Worm (Caenorhabditis elegans) whole organism, young adult: ENCODE data around the gene K08H2.3.
A peak's percentile ranks its signal among the peaks of the same experiment; 100 is the strongest.

Experiments used
- B0035.1 ChIP-seq: sonication (generic microtip); optimal IDR thresholded peaks from 2 replicates; lab custom pipeline; 2016; ENCODE audit warnings: missing genetic modification characterization, mild to moderate bottlenecking, missing compliant biosample characterization, missing genotype, missing genetic modification reagents
- B0336.3 ChIP-seq: fragments of 200-800 bp; sonication (Bioruptor generic); IDR thresholded peaks from 2 replicates; pipeline ENCODE4 v1.3.6; 2022; ENCODE audit warnings: missing genetic modification characterization, missing compliant biosample characterization
- F37B4.10 ChIP-seq: fragments of 200-800 bp; sonication (Bioruptor generic); IDR thresholded peaks from 2 replicates; pipeline ENCODE4 v1.3.6; 2022; ENCODE audit warnings: missing genetic modification characterization, missing compliant biosample characterization
- F49E8.2 ChIP-seq: sonication (generic microtip); optimal IDR thresholded peaks from 3 replicates; lab custom pipeline; 2017; ENCODE audit warnings: missing genetic modification characterization, mild to moderate bottlenecking, missing compliant biosample characterization, antibody characterized with exemption, moderate library complexity; ENCODE audit not compliant: insufficient read depth
- F52B5.7 ChIP-seq: sonication (generic microtip); optimal IDR thresholded peaks from 2 replicates; lab custom pipeline; 2016; ENCODE audit warnings: mild to moderate bottlenecking, missing genetic modification characterization, missing compliant biosample characterization
- K12H6.12 ChIP-seq: fragments of 200-800 bp; sonication (Bioruptor generic); optimal IDR thresholded peaks from 2 replicates; lab custom pipeline; 2018; ENCODE audit warnings: mild to moderate bottlenecking, missing genetic modification characterization, missing compliant biosample characterization
- T07F8.4 ChIP-seq: sonication (generic microtip); optimal IDR thresholded peaks from 2 replicates; lab custom pipeline; 2016; ENCODE audit warnings: mild to moderate bottlenecking, missing genetic modification characterization, moderate library complexity, missing compliant biosample characterization
- Y53F4B.3 ChIP-seq: fragments of 200-800 bp; sonication (Bioruptor generic); IDR thresholded peaks from 2 replicates; pipeline ENCODE4 v1.3.6; 2022; ENCODE audit warnings: missing genetic modification reagents, missing genetic modification characterization, missing compliant biosample characterization
- Y53G8AR.9 ChIP-seq: fragments of 200-800 bp; sonication (Bioruptor generic); conservative IDR thresholded peaks from 2 replicates; pipeline ENCODE4 v1.3.6; 2022; ENCODE audit warnings: missing genetic modification reagents, missing genetic modification characterization, missing compliant biosample characterization
- Y56A3A.18 ChIP-seq: fragments of 200-800 bp; sonication (Bioruptor generic); IDR thresholded peaks from 2 replicates; pipeline ENCODE4 v1.3.6; 2022; ENCODE audit warnings: missing genetic modification reagents, missing genetic modification characterization, missing compliant biosample characterization
- Y95B8A.8 ChIP-seq: fragments of 200-800 bp; sonication (Bioruptor generic); IDR thresholded peaks from 2 replicates; pipeline ENCODE4 v1.3.6; 2022; ENCODE audit warnings: missing genetic modification reagents, missing genetic modification characterization, missing compliant biosample characterization
- ZK185.1 ChIP-seq: sonication (generic microtip); optimal IDR thresholded peaks from 2 replicates; lab custom pipeline; 2016; ENCODE audit warnings: mild to moderate bottlenecking, missing genetic modification characterization, missing compliant biosample characterization; ENCODE audit not compliant: poor library complexity, severe bottlenecking
- aptf-3 ChIP-seq: fragments of 200-800 bp; sonication (Bioruptor generic); IDR thresholded peaks from 2 replicates; pipeline ENCODE4 v1.3.6; 2022; ENCODE audit warnings: missing genetic modification characterization, missing compliant biosample characterization
- atf-7 ChIP-seq: sonication (generic microtip); optimal IDR thresholded peaks from 2 replicates; lab custom pipeline; 2017; ENCODE audit warnings: mild to moderate bottlenecking, missing genetic modification characterization, missing compliant biosample characterization
- attf-6 ChIP-seq: fragments of 200-800 bp; sonication (Bioruptor generic); IDR thresholded peaks from 2 replicates; pipeline ENCODE4 v1.3.6; 2022; ENCODE audit warnings: missing genetic modification reagents, missing genetic modification characterization, missing compliant biosample characterization
- bed-2 ChIP-seq: fragments of 200-800 bp; sonication (Bioruptor generic); IDR thresholded peaks from 2 replicates; pipeline ENCODE4 v1.3.6; 2022; ENCODE audit warnings: missing genetic modification reagents, missing genetic modification characterization, missing compliant biosample characterization
- ccch-3 ChIP-seq: fragments of 200-800 bp; sonication (Bioruptor generic); optimal IDR thresholded peaks from 2 replicates; lab custom pipeline; 2018; ENCODE audit warnings: mild to moderate bottlenecking, missing genetic modification characterization, missing compliant biosample characterization
- cebp-1 ChIP-seq, 2 experiments: fragments of 200-800 bp in 1 of 2; sonication (Bioruptor generic) in 1 of 2; sonication (generic microtip) in 1 of 2; IDR thresholded peaks in 1 of 2; optimal IDR thresholded peaks in 1 of 2; 2 replicates each; pipeline versions ENCODE4 v1.3.6 to Lab custom; 2017 to 2022; ENCODE audit warnings: missing compliant biosample characterization in 2 of 2, missing genetic modification characterization in 2 of 2, mild to moderate bottlenecking in 1 of 2, missing genetic modification reagents in 1 of 2, moderate library complexity in 1 of 2
- ceh-100 ChIP-seq: fragments of 200-800 bp; sonication (Bioruptor generic); IDR thresholded peaks from 2 replicates; pipeline ENCODE4 v1.3.6; 2022; ENCODE audit warnings: missing genetic modification reagents, missing genetic modification characterization, missing compliant biosample characterization
- ceh-58 ChIP-seq: fragments of 200-800 bp; sonication (Bioruptor generic); IDR thresholded peaks from 2 replicates; pipeline ENCODE4 v1.3.6; 2022; ENCODE audit warnings: missing genetic modification characterization, missing compliant biosample characterization
- ceh-79 ChIP-seq: sonication (generic microtip); optimal IDR thresholded peaks from 2 replicates; lab custom pipeline; 2017; ENCODE audit warnings: mild to moderate bottlenecking, missing genetic modification characterization, missing compliant biosample characterization
- ceh-91 ChIP-seq: fragments of 200-800 bp; sonication (Bioruptor generic); IDR thresholded peaks from 2 replicates; pipeline ENCODE4 v1.3.6; 2022; ENCODE audit warnings: missing genetic modification reagents, missing genetic modification characterization, missing compliant biosample characterization
- chd-7 ChIP-seq: sonication (generic microtip); optimal IDR thresholded peaks from 2 replicates; lab custom pipeline; 2016; ENCODE audit warnings: mild to moderate bottlenecking, missing genetic modification characterization, moderate library complexity, missing compliant biosample characterization
- die-1 ChIP-seq: sonication (generic microtip); optimal IDR thresholded peaks from 2 replicates; lab custom pipeline; 2016; ENCODE audit warnings: missing genotype, mild to moderate bottlenecking, missing genetic modification characterization, missing compliant biosample characterization
- dox-1 ChIP-seq: fragments of 200-800 bp; sonication (Bioruptor generic); IDR thresholded peaks from 2 replicates; pipeline ENCODE4 v1.3.6; 2022; ENCODE audit warnings: missing genetic modification reagents, missing genetic modification characterization, missing compliant biosample characterization
- ekl-4 ChIP-seq: fragments of 200-800 bp; sonication (Bioruptor generic); IDR thresholded peaks from 2 replicates; pipeline ENCODE4 v1.3.6; 2022; ENCODE audit warnings: missing genetic modification reagents, missing genetic modification characterization, missing compliant biosample characterization
- gei-17 ChIP-seq: fragments of 200-800 bp; sonication (Bioruptor generic); optimal IDR thresholded peaks from 2 replicates; lab custom pipeline; 2018; ENCODE audit warnings: mild to moderate bottlenecking, missing genetic modification characterization, missing compliant biosample characterization
- hlh-12 ChIP-seq: sonication (generic microtip); optimal IDR thresholded peaks from 2 replicates; lab custom pipeline; 2016; ENCODE audit warnings: missing genetic modification characterization, missing compliant biosample characterization
- hsf-1 ChIP-seq: fragments of 200-800 bp; sonication (Bioruptor generic); IDR thresholded peaks from 2 replicates; pipeline ENCODE4 v1.3.6; 2022; ENCODE audit warnings: missing genetic modification reagents, missing genetic modification characterization, missing compliant biosample characterization
- lin-40 ChIP-seq: sonication (generic microtip); optimal IDR thresholded peaks from 2 replicates; lab custom pipeline; 2016; ENCODE audit warnings: missing genetic modification characterization, mild to moderate bottlenecking, missing compliant biosample characterization, missing genotype, missing genetic modification reagents
- madf-8 ChIP-seq: fragments of 200-800 bp; sonication (Bioruptor generic); conservative IDR thresholded peaks from 2 replicates; pipeline ENCODE4 v1.3.6; 2022; ENCODE audit warnings: missing genetic modification reagents, missing genetic modification characterization, missing compliant biosample characterization
- mel-28 ChIP-seq: sonication (generic microtip); optimal IDR thresholded peaks from 2 replicates; lab custom pipeline; 2016; ENCODE audit warnings: borderline replicate concordance, mild to moderate bottlenecking, missing genetic modification characterization, missing compliant biosample characterization
- mxl-1 ChIP-seq: sonication (generic microtip); optimal IDR thresholded peaks from 2 replicates; lab custom pipeline; 2016; ENCODE audit warnings: missing genetic modification characterization, missing compliant biosample characterization
- nfya-1 ChIP-seq: sonication (generic microtip); optimal IDR thresholded peaks from 2 replicates; lab custom pipeline; 2017; ENCODE audit warnings: antibody characterized with exemption, missing compliant biosample characterization, missing genetic modification characterization, borderline replicate concordance; ENCODE audit not compliant: insufficient read depth
- nfya-2 ChIP-seq: fragments of 200-800 bp; sonication (Bioruptor generic); IDR thresholded peaks from 2 replicates; pipeline ENCODE4 v1.3.6; 2022; ENCODE audit warnings: missing genetic modification reagents, missing genetic modification characterization, missing compliant biosample characterization
- nhr-179 ChIP-seq: sonication (generic microtip); optimal IDR thresholded peaks from 2 replicates; lab custom pipeline; 2016; ENCODE audit warnings: mild to moderate bottlenecking, missing genetic modification characterization, missing compliant biosample characterization
- nhr-80 ChIP-seq: sonication (generic microtip); optimal IDR thresholded peaks from 2 replicates; lab custom pipeline; 2016; ENCODE audit warnings: missing genetic modification characterization, missing compliant biosample characterization
- pha-4 ChIP-seq: fragments of 150-350 bp; sonication (generic microtip); optimal IDR thresholded peaks from 2 replicates; lab custom pipeline; 2014; ENCODE audit warnings: missing biosample characterization, missing genetic modification reagents, missing genetic modification characterization
- rcor-1 ChIP-seq: fragments of 200-800 bp; sonication (Bioruptor generic); IDR thresholded peaks from 2 replicates; pipeline ENCODE4 v1.3.6; 2022; ENCODE audit warnings: missing genetic modification reagents, missing genetic modification characterization, missing compliant biosample characterization
- rec-8 ChIP-seq, 2 experiments: sonication (generic microtip); optimal IDR thresholded peaks; 2 replicates each; lab custom pipeline; 2016; ENCODE audit warnings: mild to moderate bottlenecking in 2 of 2, missing genetic modification characterization in 2 of 2, missing genetic modification reagents in 2 of 2, missing genotype in 2 of 2, missing biosample characterization in 1 of 2, missing compliant biosample characterization in 1 of 2, moderate library complexity in 1 of 2
- snpc-1.1 ChIP-seq: sonication (generic microtip); optimal IDR thresholded peaks from 2 replicates; lab custom pipeline; 2017; ENCODE audit warnings: missing genetic modification characterization, mild to moderate bottlenecking, missing compliant biosample characterization, antibody characterized with exemption, moderate library complexity, missing genotype, missing genetic modification reagents; ENCODE audit not compliant: insufficient read depth
- tbx-9 ChIP-seq: sonication (generic microtip); optimal IDR thresholded peaks from 2 replicates; lab custom pipeline; 2016; ENCODE audit warnings: borderline replicate concordance, missing genetic modification characterization, inconsistent platforms, missing compliant biosample characterization
- tlf-1 ChIP-seq: fragments of 200-800 bp; sonication (Bioruptor generic); optimal IDR thresholded peaks from 2 replicates; lab custom pipeline; 2018; ENCODE audit warnings: mild to moderate bottlenecking, missing genetic modification characterization, missing compliant biosample characterization
- unc-62 ChIP-seq: fragments of 150-350 bp; optimal IDR thresholded peaks from 2 replicates; lab custom pipeline; 2014; ENCODE audit warnings: missing biosample characterization, missing genetic modification reagents, missing genetic modification characterization
- xnd-1 ChIP-seq: sonication (generic microtip); optimal IDR thresholded peaks from 2 replicates; lab custom pipeline; 2016; ENCODE audit warnings: missing genotype, missing genetic modification reagents, missing genetic modification characterization, missing compliant biosample characterization
- ztf-22 ChIP-seq: fragments of 200-800 bp; sonication (Bioruptor generic); optimal IDR thresholded peaks from 2 replicates; lab custom pipeline; 2018; ENCODE audit warnings: mild to moderate bottlenecking, missing genetic modification characterization, moderate library complexity, missing compliant biosample characterization
- ztf-28 ChIP-seq: fragments of 200-800 bp; sonication (Bioruptor generic); IDR thresholded peaks from 2 replicates; pipeline ENCODE4 v1.3.6; 2022; ENCODE audit warnings: missing genetic modification reagents, missing genetic modification characterization, missing compliant biosample characterization

Gene K08H2.3

DNA sequence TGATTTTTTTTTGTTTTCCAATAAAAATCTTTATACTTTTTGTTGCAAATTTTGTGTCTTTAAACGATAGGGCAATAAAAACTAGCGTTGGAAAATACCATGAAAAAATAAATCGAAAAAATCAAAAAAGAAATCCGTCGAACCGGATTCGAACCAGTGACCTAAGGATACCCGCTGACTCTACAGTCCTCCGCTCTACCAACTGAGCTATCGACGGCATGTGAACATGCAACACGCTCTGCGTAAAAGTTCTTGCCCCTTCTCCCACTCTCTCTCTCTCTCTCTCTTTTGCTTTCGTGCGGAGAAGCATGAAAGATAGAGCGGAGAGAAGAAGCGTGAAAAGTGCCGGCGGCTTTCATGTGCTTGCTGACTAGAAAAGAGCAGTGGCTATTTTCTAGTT lies 27.3 kb downstream of the K08H2.3 start (continued):
- TF ChIP-seq Y95B8A.8 = 0 out of 2 replicates have a peak, but pooled peaks have one; percentile 9
- peak; percentile 76 for TF ChIP-seq lin-40
- no peak for TF ChIP-seq snpc-1.1
- TF ChIP-seq nfya-1 (tag; lab: Kevin White, UChicago) = no peak
- no peak for TF ChIP-seq B0336.3 (GFP tag; lab: Robert Waterston, UW)
- TF ChIP-seq attf-6 (GFP tag; lab: Robert Waterston, UW) = no peak
- TF ChIP-seq ZK185.1 (tag; lab: Kevin White, UChicago) = peak; percentile 60
- TF ChIP-seq ztf-22 (GFP tag; lab: Kevin White, UChicago) = no peak
- no peak; the same call in none of the 2 replicates for TF ChIP-seq dox-1 (GFP tag; lab: Robert Waterston, UW)
- TF ChIP-seq mel-28 = no peak
- TF ChIP-seq rcor-1 (GFP tag; lab: Robert Waterston, UW) = peak; percentile 85
- peak; percentile 44 to 68 for TF ChIP-seq rec-8 (tag; optimal IDR thresholded peaks at IDR 0.05; lab: Kevin White, UChicago)
- no peak for TF ChIP-seq xnd-1 (tag; lab: Kevin White, UChicago)
- peak; percentile 89; the same call in 1 of the 2 replicates for TF ChIP-seq F37B4.10 (GFP tag; lab: Robert Waterston, UW)
- TF ChIP-seq die-1 = peak; percentile 89
- TF ChIP-seq hsf-1 = no peak
- TF ChIP-seq B0035.1 (tag; lab: Kevin White, UChicago) = peak; percentile 53
- TF ChIP-seq nhr-80 = peak; percentile 34
- peak; percentile 16 for TF ChIP-seq ccch-3 (GFP tag; lab: Kevin White, UChicago)
- TF ChIP-seq pha-4 (tag; lab: Kevin White, UChicago) = no peak
- peak; percentile 55 for TF ChIP-seq atf-7 (tag; lab: Kevin White, UChicago)
- no peak for TF ChIP-seq tbx-9 (tag; lab: Kevin White, UChicago)
- TF ChIP-seq Y56A3A.18 (GFP tag; lab: Robert Waterston, UW) = peak; percentile 86
- no peak for TF ChIP-seq nhr-179 (tag; lab: Kevin White, UChicago)
- no peak; the same call in 1 of the 2 replicates for TF ChIP-seq cebp-1 (GFP tag; IDR thresholded peaks at IDR 0.05; lab: Robert Waterston, UW)
- TF ChIP-seq cebp-1 (tag; optimal IDR thresholded peaks at IDR 0.05; lab: Kevin White, UChicago) = no peak
- 0 out of 2 replicates have a peak, but pooled peaks have one; percentile 38 for TF ChIP-seq Y53G8AR.9
- TF ChIP-seq Y53F4B.3 (GFP tag; lab: Robert Waterston, UW) = no peak
- TF ChIP-seq unc-62 = no peak
- TF ChIP-seq F49E8.2 (tag; lab: Kevin White, UChicago) = no peak
- TF ChIP-seq ceh-91 (GFP tag; lab: Robert Waterston, UW) = no peak
- no peak for TF ChIP-seq ceh-58 (GFP tag; lab: Robert Waterston, UW)
- TF ChIP-seq ztf-28 (GFP tag; lab: Robert Waterston, UW) = peak; percentile 78; the same call in 1 of the 2 replicates
- peak; percentile 82 for TF ChIP-seq ekl-4 (GFP tag; lab: Robert Waterston, UW)
- peak; percentile 76 for TF ChIP-seq chd-7 (tag; lab: Kevin White, UChicago)
- TF ChIP-seq K12H6.12 (tag; lab: Kevin White, UChicago) = peak; percentile 39
- peak; percentile 42 for TF ChIP-seq T07F8.4 (tag; lab: Kevin White, UChicago)
- TF ChIP-seq hlh-12 (tag; lab: Kevin White, UChicago) = peak; percentile 41
- TF ChIP-seq tlf-1 = no peak
- no peak for TF ChIP-seq ceh-100 (GFP tag; lab: Robert Waterston, UW)
- TF ChIP-seq ceh-79 = no peak
- 0 out of 2 replicates have a peak, but pooled peaks have one; percentile 21 for TF ChIP-seq madf-8 (GFP tag; lab: Robert Waterston, UW)
- peak; percentile 78 for TF ChIP-seq mxl-1 (tag; lab: Kevin White, UChicago)
- peak; percentile 79; the same call in 1 of the 2 replicates for TF ChIP-seq aptf-3 (GFP tag; lab: Robert Waterston, UW)
- no peak for TF ChIP-seq nfya-2 (GFP tag; lab: Robert Waterston, UW)
- peak; percentile 35; the same call in 1 of the 2 replicates for TF ChIP-seq bed-2 (GFP tag; lab: Robert Waterston, UW)
- TF ChIP-seq gei-17 (GFP tag; lab: Kevin White, UChicago) = peak; percentile 60
- TF ChIP-seq F52B5.7 (tag; lab: Kevin White, UChicago) = peak; percentile 68
